Worm (Caenorhabditis elegans): ENCODE results near the gene clec-264.

clec-264 gene

DNA sequence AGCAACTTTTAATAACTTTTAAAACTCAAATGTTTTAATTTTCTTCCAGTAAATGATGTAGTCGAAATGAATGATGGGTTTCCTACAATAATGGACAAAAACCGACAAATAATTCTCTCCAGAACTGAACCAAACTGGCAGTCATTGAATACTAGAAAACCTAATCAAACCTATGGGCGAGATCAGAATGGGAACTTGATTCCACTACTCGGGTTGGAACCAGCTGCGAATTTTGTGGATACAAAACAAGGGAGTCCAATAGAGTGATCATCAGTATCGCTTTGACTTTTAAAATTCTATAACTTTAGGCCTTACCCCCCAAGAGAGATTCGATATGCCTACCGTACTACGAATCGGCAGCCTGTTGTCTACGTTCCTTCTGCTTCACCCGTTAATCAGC, 23.9 kb downstream of the clec-264 start:
- TF ChIP-seq unc-62 (GFP tag; optimal IDR thresholded peaks at IDR 0.05) (no peak), nhr-28 (tag; optimal IDR thresholded peaks at IDR 0.05) (no peak), unc-120 (tag; optimal IDR thresholded peaks at IDR 0.05; ENCODE audit: poor library complexity, severe bottlenecking) (no peak), pha-4 (tag; optimal IDR thresholded peaks at IDR 0.05) (no peak), zip-8 (tag; optimal IDR thresholded peaks at IDR 0.05) (no peak), snpc-4 (tag; optimal IDR thresholded peaks at IDR 0.05) (no peak), M03D4.4 (tag; optimal IDR thresholded peaks at IDR 0.05) (no peak)

DNA sequence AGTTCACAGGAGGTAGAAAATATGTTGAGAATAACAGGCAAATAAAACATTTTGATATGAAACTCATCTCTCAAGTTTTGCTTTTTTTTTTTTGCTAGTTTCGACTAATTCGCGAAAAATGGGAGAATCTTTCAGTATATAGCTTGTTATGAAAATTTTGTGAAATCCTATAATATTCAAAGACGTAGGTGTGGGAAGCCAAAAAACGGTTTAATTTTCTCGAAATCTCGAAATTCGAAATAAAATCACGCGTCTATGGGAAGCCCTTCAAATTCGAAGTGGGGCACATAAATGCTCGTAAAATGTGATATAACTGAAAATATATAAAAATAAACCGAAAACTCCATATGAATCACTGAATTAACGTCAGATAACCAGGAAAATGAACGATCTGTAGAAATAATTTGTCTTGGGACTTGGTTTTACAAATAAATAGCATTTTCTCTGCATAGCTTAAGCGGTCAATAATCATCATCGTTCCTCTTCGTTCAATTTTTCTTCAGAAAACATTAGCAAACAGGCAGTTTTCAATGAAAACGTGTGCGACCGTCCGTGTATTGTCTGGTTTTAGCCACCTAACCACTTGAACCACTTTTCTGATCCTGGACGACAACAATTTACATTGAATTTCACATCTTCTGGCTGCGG, 25.4 kb downstream of the clec-264 start, which contains the start of the genes gcy-22 and grl-14:
Gene gcy-22 (minus strand): TSS at position 101 of the 648 bp plus-strand sequence.
Gene grl-14 (plus strand): TSS at position 598 of the 648 bp plus-strand sequence.
- no peak for TF ChIP-seq ces-1 (GFP tag; optimal IDR thresholded peaks at IDR 0.05)
- no peak for TF ChIP-seq lin-32 (GFP tag; optimal IDR thresholded peaks at IDR 0.05)
- no peak for TF ChIP-seq nhr-76 (tag; optimal IDR thresholded peaks at IDR 0.05)
- no peak for TF ChIP-seq ceh-43 (GFP tag; optimal IDR thresholded peaks at IDR 0.05)
- TF ChIP-seq lsy-2 (tag; optimal IDR thresholded peaks at IDR 0.05), result no peak
- TF ChIP-seq ham-2 (GFP tag; optimal IDR thresholded peaks at IDR 0.05), result no peak
- no peak for TF ChIP-seq tbx-8 (GFP tag; optimal IDR thresholded peaks at IDR 0.05)
- TF ChIP-seq drap-1 (GFP tag; optimal IDR thresholded peaks at IDR 0.05), result no peak
- TF ChIP-seq mab-5 (tag; optimal IDR thresholded peaks at IDR 0.05), result no peak
- no peak for TF ChIP-seq nhr-2 (tag; optimal IDR thresholded peaks at IDR 0.05)
- no peak for TF ChIP-seq bed-3 (GFP tag; optimal IDR thresholded peaks at IDR 0.05)
- TF ChIP-seq nhr-12 (tag; optimal IDR thresholded peaks at IDR 0.05), result no peak
- TF ChIP-seq unc-120 (tag; optimal IDR thresholded peaks at IDR 0.05; ENCODE audit: poor library complexity, severe bottlenecking), result no peak

DNA sequence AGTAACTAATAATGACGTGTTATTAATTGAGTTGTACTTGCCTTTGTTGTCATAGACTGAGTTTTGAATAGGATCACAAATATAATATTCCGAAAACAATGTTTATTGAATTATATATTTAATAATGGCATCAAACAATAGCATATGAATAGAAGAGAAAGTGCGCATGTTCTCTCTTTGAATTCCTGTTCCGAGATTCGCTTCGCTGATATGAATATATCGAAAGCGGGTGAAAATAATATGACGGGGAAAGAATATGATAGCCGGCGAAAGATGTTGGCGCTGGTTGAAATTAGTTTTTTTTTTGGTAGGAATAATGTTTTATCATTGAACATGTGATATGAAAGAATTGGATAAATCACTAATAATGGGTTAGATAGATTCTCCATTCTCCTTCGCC, 30.5 kb downstream of the clec-264 start, which contains the start of gene T03D8.6:
Gene T03D8.6 (minus strand): TSS at position 298 of the 400 bp plus-strand sequence.
- TF ChIP-seq ceh-83 (GFP tag; optimal IDR thresholded peaks at IDR 0.05) (no peak), blmp-1 (tag; optimal IDR thresholded peaks at IDR 0.05) (peak; percentile 79), flh-1 (GFP tag; optimal IDR thresholded peaks at IDR 0.05) (no peak), elt-1 (tag; optimal IDR thresholded peaks at IDR 0.05; ENCODE audit: borderline replicate concordance, insufficient read depth) (no peak), sptf-1 (tag; optimal IDR thresholded peaks at IDR 0.05) (no peak), ces-1 (GFP tag; optimal IDR thresholded peaks at IDR 0.05) (peak; percentile 19)

DNA sequence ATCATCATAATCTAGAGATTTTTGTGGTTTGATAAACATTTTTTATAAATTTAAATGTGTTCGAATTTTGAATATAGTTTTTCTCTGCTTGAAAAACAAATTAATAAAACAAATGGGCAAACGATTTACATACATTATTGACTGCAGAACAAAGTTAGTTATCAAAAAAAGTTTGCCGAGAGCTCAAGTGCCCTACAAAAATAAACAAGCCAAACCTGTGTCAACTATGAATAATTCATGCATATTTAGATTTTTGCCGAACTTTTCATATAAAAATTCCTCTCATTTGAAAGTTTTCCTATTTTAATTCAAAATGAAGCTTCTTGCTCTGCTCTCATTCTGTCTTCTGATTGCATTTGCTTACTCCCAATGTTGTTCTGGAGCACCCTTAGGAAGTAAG, 34.7 kb downstream of the clec-264 start, which contains the start of gene sshk-1:
Gene sshk-1 (plus strand): TSS at position 301 of the 400 bp plus-strand sequence.
- TF ChIP-seq ham-2 (GFP tag; optimal IDR thresholded peaks at IDR 0.05), result no peak
- no peak for TF ChIP-seq mab-5 (tag; optimal IDR thresholded peaks at IDR 0.05)
- no peak for TF ChIP-seq drap-1 (GFP tag; optimal IDR thresholded peaks at IDR 0.05)
- no peak for TF ChIP-seq flh-1 (GFP tag; optimal IDR thresholded peaks at IDR 0.05)
- no peak for TF ChIP-seq hlh-1 (tag; optimal IDR thresholded peaks at IDR 0.05)
- TF ChIP-seq ceh-43 (GFP tag; optimal IDR thresholded peaks at IDR 0.05), result no peak
- TF ChIP-seq bed-3 (GFP tag; optimal IDR thresholded peaks at IDR 0.05), result no peak
- TF ChIP-seq nhr-2 (tag; optimal IDR thresholded peaks at IDR 0.05), result no peak
- no peak for TF ChIP-seq ceh-39 (tag; optimal IDR thresholded peaks at IDR 0.05)

DNA sequence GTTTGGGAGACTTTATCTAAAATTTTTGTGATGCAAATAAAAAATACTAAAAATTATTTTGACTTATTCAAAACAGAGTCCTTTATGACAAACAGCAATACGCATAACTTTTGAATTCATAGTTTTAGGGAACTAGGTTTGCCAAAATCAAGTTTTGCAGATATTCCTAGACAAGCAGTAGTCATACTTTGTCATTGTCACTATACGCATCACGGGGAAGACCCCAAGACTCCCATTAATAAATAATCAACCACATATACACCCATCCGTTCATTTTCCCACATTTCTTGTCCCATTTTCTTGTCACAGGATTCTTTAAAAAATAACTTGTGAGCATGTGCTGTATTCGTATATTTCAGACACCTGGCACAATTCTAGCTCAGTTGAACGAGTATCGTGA, 36.1 kb downstream of the clec-264 start, which contains the start of gene Y44A6D.7:
Gene Y44A6D.7 (plus strand): TSS at position 301 of the 400 bp plus-strand sequence.
- TF ChIP-seq sem-2 (GFP tag; optimal IDR thresholded peaks at IDR 0.05) (no peak), nhr-28 (tag; optimal IDR thresholded peaks at IDR 0.05) (no peak), nhr-237 (tag; optimal IDR thresholded peaks at IDR 0.05) (no peak), snpc-4 (tag; optimal IDR thresholded peaks at IDR 0.05) (no peak), ham-2 (GFP tag; optimal IDR thresholded peaks at IDR 0.05) (no peak)

DNA sequence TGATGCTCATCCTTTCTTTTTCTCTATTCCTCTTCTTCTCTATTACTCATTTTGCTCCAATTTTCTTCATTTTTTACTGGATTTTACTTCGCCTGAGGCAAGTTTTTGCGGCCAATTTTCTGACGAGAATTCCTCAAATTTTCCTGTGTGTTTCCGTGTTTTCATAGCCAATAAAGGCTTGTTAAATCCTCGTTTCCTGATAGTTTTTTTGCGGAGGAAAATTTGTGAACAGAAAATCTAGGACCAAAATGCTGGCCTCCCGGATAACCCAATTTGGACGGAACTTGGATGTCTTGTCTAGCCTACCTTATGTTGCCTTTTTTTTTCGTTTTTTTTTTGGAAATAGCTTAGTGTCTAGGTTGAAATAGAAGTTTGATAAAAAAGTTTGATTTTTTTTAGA, 36.9 kb downstream of the clec-264 start:
- TF ChIP-seq lin-13 (tag; optimal IDR thresholded peaks at IDR 0.05), result no peak
- TF ChIP-seq mab-5 (tag; optimal IDR thresholded peaks at IDR 0.05), result no peak
- TF ChIP-seq unc-39 (tag; optimal IDR thresholded peaks at IDR 0.05), result no peak
- no peak for TF ChIP-seq sptf-1 (tag; optimal IDR thresholded peaks at IDR 0.05)
- TF ChIP-seq cnd-1 (tag; optimal IDR thresholded peaks at IDR 0.05), result no peak
- no peak for TF ChIP-seq unc-62 (GFP tag; optimal IDR thresholded peaks at IDR 0.05)
- TF ChIP-seq zip-8 (tag; optimal IDR thresholded peaks at IDR 0.05), result no peak
- no peak for TF ChIP-seq ztf-11 (tag; optimal IDR thresholded peaks at IDR 0.05)
- no peak for TF ChIP-seq snpc-4 (tag; optimal IDR thresholded peaks at IDR 0.05)
- TF ChIP-seq nhr-237 (tag; optimal IDR thresholded peaks at IDR 0.05), result no peak
- no peak for TF ChIP-seq sem-2 (GFP tag; optimal IDR thresholded peaks at IDR 0.05)
- TF ChIP-seq drap-1 (GFP tag; optimal IDR thresholded peaks at IDR 0.05), result no peak
- TF ChIP-seq mep-1 (tag; optimal IDR thresholded peaks at IDR 0.05), result no peak
- TF ChIP-seq lsy-2 (tag; optimal IDR thresholded peaks at IDR 0.05), result no peak
- no peak for TF ChIP-seq unc-120 (tag; optimal IDR thresholded peaks at IDR 0.05; ENCODE audit: poor library complexity, severe bottlenecking)
- TF ChIP-seq elt-3 (tag; optimal IDR thresholded peaks at IDR 0.05), result no peak
- no peak for TF ChIP-seq mls-2 (tag; optimal IDR thresholded peaks at IDR 0.05)
- no peak for TF ChIP-seq ham-2 (GFP tag; optimal IDR thresholded peaks at IDR 0.05)
